Worm (Caenorhabditis elegans) whole organism, L1 larva: ENCODE results near the gene F28C6.5.

Experiments
- F16B12.6 ChIP-seq: fragments of 150-350 bp; optimal IDR thresholded peaks from 2 replicates; lab custom pipeline; 2014; ENCODE audit warnings: missing biosample characterization, missing genetic modification characterization
- ama-1 ChIP-seq: fragments of 150-350 bp; optimal IDR thresholded peaks from 2 replicates; lab custom pipeline; 2014
- blmp-1 ChIP-seq: fragments of 150-350 bp; optimal IDR thresholded peaks from 2 replicates; lab custom pipeline; 2014; ENCODE audit warnings: missing biosample characterization, missing genetic modification characterization
- ceh-82 ChIP-seq, 3 experiments: fragments of 150-350 bp in 1 of 3; sonication (generic microtip) in 2 of 3; optimal IDR thresholded peaks; 2 replicates each; lab custom pipeline; 2014 to 2017; ENCODE audit warnings: missing biosample characterization in 3 of 3, missing genetic modification characterization in 3 of 3
- ceh-90 ChIP-seq: sonication (generic microtip); optimal IDR thresholded peaks from 2 replicates; lab custom pipeline; 2016; ENCODE audit warnings: missing genetic modification characterization, missing compliant biosample characterization
- ces-1 ChIP-seq: fragments of 150-350 bp; optimal IDR thresholded peaks from 2 replicates; lab custom pipeline; 2014; ENCODE audit warnings: missing biosample characterization, missing genetic modification reagents, missing genetic modification characterization
- dsc-1 ChIP-seq: sonication (generic microtip); optimal IDR thresholded peaks from 2 replicates; lab custom pipeline; 2016; ENCODE audit warnings: mild to moderate bottlenecking, missing genetic modification characterization, missing compliant biosample characterization
- efl-1 ChIP-seq, 4 experiments: fragments of 150-350 bp; optimal IDR thresholded peaks in 3 of 4; peaks in 1 of 4; 1 replicate in 1 of 4; 2 replicates in 3 of 4; lab custom pipeline; 2014; ENCODE audit warnings: missing biosample characterization in 2 of 4, missing genetic modification characterization in 2 of 4, missing genetic modification reagents in 2 of 4
- egl-13 ChIP-seq: sonication (generic microtip); optimal IDR thresholded peaks from 2 replicates; lab custom pipeline; 2016; ENCODE audit warnings: missing genotype, missing genetic modification reagents, missing genetic modification characterization, missing compliant biosample characterization
- elt-2 ChIP-seq: sonication (generic microtip); optimal IDR thresholded peaks from 2 replicates; lab custom pipeline; 2016; ENCODE audit warnings: missing genetic modification characterization, mild to moderate bottlenecking, inconsistent platforms, missing compliant biosample characterization, missing genetic modification reagents
- elt-3 ChIP-seq, 6 experiments: fragments of 150-350 bp in 1 of 6; sonication (generic microtip); optimal IDR thresholded peaks; 2 replicates each; lab custom pipeline; 2017 to 2018; ENCODE audit warnings: missing biosample characterization in 6 of 6, missing genetic modification characterization in 6 of 6, inconsistent platforms in 1 of 6
- ets-5 ChIP-seq: fragments of 200-800 bp; sonication (Bioruptor generic); IDR thresholded peaks from 2 replicates; pipeline ENCODE4 v1.3.6; 2022; ENCODE audit warnings: missing genetic modification characterization, missing compliant biosample characterization
- fkh-10 ChIP-seq: sonication (generic microtip); optimal IDR thresholded peaks from 2 replicates; lab custom pipeline; 2017; ENCODE audit warnings: missing biosample characterization, missing genetic modification reagents, missing genetic modification characterization
- fkh-8 ChIP-seq: sonication (generic microtip); optimal IDR thresholded peaks from 2 replicates; lab custom pipeline; 2016; ENCODE audit warnings: mild to moderate bottlenecking, missing genetic modification characterization, missing compliant biosample characterization
- fos-1 ChIP-seq: fragments of 150-350 bp; optimal IDR thresholded peaks from 2 replicates; lab custom pipeline; 2014; ENCODE audit warnings: missing biosample characterization, missing genetic modification characterization
- hlh-17 ChIP-seq: fragments of 200-800 bp; sonication (Bioruptor generic); optimal IDR thresholded peaks from 2 replicates; lab custom pipeline; 2018; ENCODE audit warnings: missing genetic modification characterization, mild to moderate bottlenecking, missing compliant biosample characterization, moderate library complexity, borderline replicate concordance
- hpl-2 ChIP-seq: fragments of 150-350 bp; optimal IDR thresholded peaks from 2 replicates; lab custom pipeline; 2014; ENCODE audit warnings: missing biosample characterization, missing genetic modification reagents, missing genetic modification characterization
- jun-1 ChIP-seq: fragments of 150-350 bp; optimal IDR thresholded peaks from 2 replicates; lab custom pipeline; 2014; ENCODE audit warnings: missing biosample characterization, missing genetic modification reagents, missing genetic modification characterization
- lin-14 ChIP-seq: fragments of 200-800 bp; sonication (Bioruptor generic); optimal IDR thresholded peaks from 2 replicates; lab custom pipeline; 2018; ENCODE audit warnings: mild to moderate bottlenecking, missing genetic modification characterization, moderate library complexity, missing compliant biosample characterization
- lin-35 ChIP-seq, 2 experiments: fragments of 150-350 bp; optimal IDR thresholded peaks; 2 replicates each; lab custom pipeline; 2014; ENCODE audit warnings: missing biosample characterization in 2 of 2, missing genetic modification characterization in 2 of 2, missing genetic modification reagents in 2 of 2
- lin-39 ChIP-seq: fragments of 150-350 bp; optimal IDR thresholded peaks from 2 replicates; lab custom pipeline; 2014; ENCODE audit warnings: missing biosample characterization, missing genetic modification reagents, missing genetic modification characterization
- lir-3 ChIP-seq: sonication (generic microtip); optimal IDR thresholded peaks from 2 replicates; lab custom pipeline; 2016; ENCODE audit warnings: mild to moderate bottlenecking, missing genetic modification characterization, moderate library complexity, missing compliant biosample characterization; ENCODE audit not compliant: poor library complexity
- lsy-2 ChIP-seq, 2 experiments: fragments of 150-350 bp; optimal IDR thresholded peaks; 2 replicates each; lab custom pipeline; 2014; ENCODE audit warnings: missing biosample characterization in 2 of 2, missing genetic modification characterization in 2 of 2
- mab-9 ChIP-seq: fragments of 200-800 bp; sonication (Bioruptor generic); IDR thresholded peaks from 2 replicates; pipeline ENCODE4 v1.3.6; 2022; ENCODE audit warnings: missing genetic modification reagents, missing genetic modification characterization, missing compliant biosample characterization
- mdl-1 ChIP-seq, 2 experiments: fragments of 150-350 bp; optimal IDR thresholded peaks; 2 replicates each; lab custom pipeline; 2014 to 2017; ENCODE audit warnings: missing biosample characterization in 2 of 2, missing genetic modification characterization in 2 of 2, inconsistent platforms in 1 of 2
- mef-2 ChIP-seq: fragments of 150-350 bp; optimal IDR thresholded peaks from 2 replicates; lab custom pipeline; 2014; ENCODE audit warnings: missing biosample characterization, missing genetic modification characterization
- nhr-12 ChIP-seq: sonication (generic microtip); optimal IDR thresholded peaks from 2 replicates; lab custom pipeline; 2017; ENCODE audit warnings: missing biosample characterization, missing genetic modification characterization
- nhr-237 ChIP-seq: fragments of 150-350 bp; optimal IDR thresholded peaks from 2 replicates; lab custom pipeline; 2014; ENCODE audit warnings: missing biosample characterization, missing genetic modification characterization
- nhr-28 ChIP-seq: fragments of 150-350 bp; optimal IDR thresholded peaks from 2 replicates; lab custom pipeline; 2014; ENCODE audit warnings: missing biosample characterization, missing genetic modification characterization
- nhr-76 ChIP-seq: sonication (generic microtip); optimal IDR thresholded peaks from 2 replicates; lab custom pipeline; 2017; ENCODE audit warnings: missing biosample characterization, missing genetic modification characterization
- nhr-77 ChIP-seq: fragments of 150-350 bp; optimal IDR thresholded peaks from 2 replicates; lab custom pipeline; 2014; ENCODE audit warnings: missing biosample characterization, missing genetic modification characterization
- nhr-85 ChIP-seq: sonication (generic microtip); peaks from one replicate; lab custom pipeline; 2016; ENCODE audit warnings: missing genetic modification characterization, inconsistent platforms, missing compliant biosample characterization
- nhr-90 ChIP-seq: sonication (generic microtip); optimal IDR thresholded peaks from 2 replicates; lab custom pipeline; 2016; ENCODE audit warnings: mild to moderate bottlenecking, missing genetic modification characterization, missing compliant biosample characterization; ENCODE audit not compliant: poor library complexity
- pag-3 ChIP-seq: sonication (generic microtip); optimal IDR thresholded peaks from 2 replicates; lab custom pipeline; 2017; ENCODE audit warnings: missing genetic modification characterization, mild to moderate bottlenecking, missing compliant biosample characterization, antibody characterized with exemption, borderline replicate concordance; ENCODE audit not compliant: insufficient read depth
- pax-3 ChIP-seq: fragments of 200-800 bp; sonication (Bioruptor generic); optimal IDR thresholded peaks from 2 replicates; lab custom pipeline; 2018; ENCODE audit warnings: mild to moderate bottlenecking, missing genetic modification characterization, moderate library complexity, missing compliant biosample characterization
- pqm-1 ChIP-seq: sonication (generic microtip); optimal IDR thresholded peaks from 3 replicates; lab custom pipeline; 2017; ENCODE audit warnings: missing biosample characterization, missing genetic modification characterization
- rnt-1 ChIP-seq: sonication (generic microtip); optimal IDR thresholded peaks from 2 replicates; lab custom pipeline; 2016; ENCODE audit warnings: mild to moderate bottlenecking, missing genetic modification characterization, moderate library complexity, missing compliant biosample characterization
- sox-4 ChIP-seq: sonication (generic microtip); optimal IDR thresholded peaks from 2 replicates; lab custom pipeline; 2016; ENCODE audit warnings: missing genetic modification characterization, missing compliant biosample characterization
- sptf-1 ChIP-seq: fragments of 150-350 bp; optimal IDR thresholded peaks from 2 replicates; lab custom pipeline; 2014; ENCODE audit warnings: missing biosample characterization, missing genetic modification characterization
- tbx-2 ChIP-seq: sonication (generic microtip); optimal IDR thresholded peaks from 2 replicates; lab custom pipeline; 2016; ENCODE audit warnings: missing genetic modification characterization, missing compliant biosample characterization
- tlp-1 ChIP-seq: fragments of 150-350 bp; optimal IDR thresholded peaks from 2 replicates; lab custom pipeline; 2014; ENCODE audit warnings: missing biosample characterization, missing genetic modification characterization
- unc-130 ChIP-seq: fragments of 150-350 bp; optimal IDR thresholded peaks from 2 replicates; lab custom pipeline; 2017; ENCODE audit warnings: missing biosample characterization, missing genetic modification characterization, inconsistent platforms
- unc-62 ChIP-seq: fragments of 150-350 bp; optimal IDR thresholded peaks from 2 replicates; lab custom pipeline; 2014; ENCODE audit warnings: missing biosample characterization, missing genetic modification reagents, missing genetic modification characterization
- zag-1 ChIP-seq: fragments of 150-350 bp; optimal IDR thresholded peaks from 2 replicates; lab custom pipeline; 2014; ENCODE audit warnings: missing biosample characterization, missing genetic modification characterization
- ztf-11 ChIP-seq, 2 experiments: sonication (generic microtip); optimal IDR thresholded peaks; 2 replicates each; lab custom pipeline; 2016 to 2017; ENCODE audit warnings: missing genetic modification characterization in 2 of 2, missing biosample characterization in 1 of 2, missing compliant biosample characterization in 1 of 2
- ztf-4 ChIP-seq: fragments of 150-350 bp; optimal IDR thresholded peaks from 2 replicates; lab custom pipeline; 2014; ENCODE audit warnings: missing biosample characterization, missing genetic modification characterization

Gene F28C6.5

DNA sequence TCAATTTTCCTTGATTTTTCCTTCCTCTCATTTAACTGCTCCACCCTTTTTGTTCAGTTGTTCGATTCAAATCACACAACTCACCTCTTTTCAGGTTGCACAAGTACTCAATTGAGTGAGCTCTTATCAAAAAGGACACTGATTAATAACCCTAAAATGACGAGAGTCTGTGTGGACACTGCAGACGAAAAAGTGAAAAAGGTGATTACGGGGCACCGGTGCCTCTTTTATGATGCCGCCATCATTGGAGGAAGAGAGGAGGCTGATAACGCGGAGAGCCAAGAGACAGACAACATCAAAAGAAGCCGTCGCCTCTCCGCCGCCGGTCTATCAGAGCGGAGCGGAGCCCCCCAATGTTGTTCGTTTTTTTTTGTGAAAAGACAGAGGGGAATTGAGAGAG, 25.8 kb downstream of the F28C6.5 start, which contains the start of gene sptf-2 (continued):
- TF ChIP-seq lin-35 (GFP tag; optimal IDR thresholded peaks at IDR 0.05; lab: Kevin White, UChicago) (peak in 1 of 2 experiments; percentile 21), elt-2 (tag; lab: Kevin White, UChicago) (peak; percentile 91), pqm-1 (tag; lab: Kevin White, UChicago) (peak; percentile 89), ama-1 (no peak), nhr-12 (tag; lab: Kevin White, UChicago) (no peak)

DNA sequence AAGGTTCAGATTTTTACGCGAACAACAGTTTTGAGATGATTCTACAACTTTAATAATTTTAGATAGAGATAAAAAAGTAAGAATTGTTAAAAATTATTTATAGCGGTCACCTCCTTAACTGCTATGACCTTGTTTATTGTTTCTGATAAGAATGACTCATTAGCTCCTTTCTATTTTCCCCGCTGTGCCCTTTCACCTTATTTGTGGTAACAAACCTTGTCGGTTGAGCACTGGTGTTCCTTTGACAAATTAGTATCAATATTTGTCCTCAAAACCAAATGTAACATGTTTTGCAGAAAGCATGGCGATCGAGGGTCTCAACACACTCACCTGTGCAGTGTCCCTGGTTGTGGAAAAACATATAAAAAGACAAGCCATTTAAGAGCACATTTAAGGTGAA, 27.3 kb downstream of the F28C6.5 start:
- TF ChIP-seq F16B12.6 (tag; lab: Kevin White, UChicago) (no peak), ztf-4 (tag; lab: Kevin White, UChicago) (no peak), fkh-8 (tag; lab: Kevin White, UChicago) (no peak), efl-1 (optimal IDR thresholded peaks at IDR 0.05; lab: Kevin White, UChicago) (no peak), efl-1 (GFP tag; optimal IDR thresholded peaks at IDR 0.05 in 1 of 2; lab: Kevin White, UChicago) (peak in 1 of 2 experiments; percentile 51), mdl-1 (tag; optimal IDR thresholded peaks at IDR 0.05; lab: Kevin White, UChicago) (no peak), nhr-12 (tag; lab: Kevin White, UChicago) (no peak)

DNA sequence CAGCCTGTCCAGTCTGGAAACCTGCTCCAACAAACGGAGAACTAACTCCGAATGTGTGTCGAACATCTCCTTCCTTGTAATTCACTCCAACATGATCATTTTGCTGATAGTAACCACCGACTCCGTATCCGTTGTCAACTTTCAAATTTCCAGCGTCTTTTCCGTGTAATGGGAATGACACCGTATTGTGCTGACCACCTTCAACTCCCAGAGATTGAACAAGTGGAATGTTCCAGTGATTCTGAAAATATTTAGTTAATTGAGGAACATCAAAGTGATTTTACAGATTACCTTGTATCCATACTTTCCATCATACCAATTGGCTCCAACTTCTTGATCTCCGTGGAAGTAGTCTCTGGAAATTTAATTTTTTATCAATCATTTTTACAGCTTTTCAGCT, 28.6 kb downstream of the F28C6.5 start:
- TF ChIP-seq nhr-237 (tag; lab: Kevin White, UChicago) (no peak), ama-1 (no peak), tbx-2 (tag; lab: Kevin White, UChicago) (no peak), nhr-28 (tag; lab: Kevin White, UChicago) (no peak), lin-39 (no peak), nhr-76 (tag; lab: Kevin White, UChicago) (no peak), ceh-82 (tag; optimal IDR thresholded peaks at IDR 0.05; lab: Kevin White, UChicago) (no peak), pqm-1 (tag; lab: Kevin White, UChicago) (no peak), hlh-17 (no peak), ets-5 (GFP tag; lab: Robert Waterston, UW) (no peak), ztf-4 (tag; lab: Kevin White, UChicago) (no peak), nhr-85 (tag; lab: Kevin White, UChicago) (no peak), pax-3 (tag; lab: Kevin White, UChicago) (no peak), jun-1 (tag; lab: Kevin White, UChicago) (no peak), pag-3 (tag; lab: Kevin White, UChicago) (no peak), lir-3 (tag; lab: Kevin White, UChicago) (no peak)

DNA sequence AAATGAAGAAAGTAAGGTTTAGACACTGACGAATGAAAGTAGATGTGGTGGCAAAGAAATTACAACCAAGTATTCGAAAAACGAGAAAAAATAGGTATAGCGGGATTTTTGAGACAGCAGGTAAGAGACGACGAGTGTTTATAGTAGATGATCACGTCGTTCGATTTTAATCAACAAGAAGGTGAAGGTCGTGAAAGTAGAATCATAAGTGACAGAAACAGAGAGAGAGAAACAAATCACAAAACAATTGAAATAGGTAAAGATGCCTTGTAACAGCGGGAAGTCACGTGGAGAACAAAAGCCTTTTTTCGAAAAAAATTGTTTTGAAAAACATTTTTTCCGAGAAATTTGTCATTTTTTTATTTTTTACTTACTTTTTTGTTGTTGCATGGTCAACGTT, 30.8 kb downstream of the F28C6.5 start, which contains the start of gene T22C8.6:
Gene T22C8.6, minus strand, starts transcription at position 194 of the 400 bp plus-strand sequence.
- TF ChIP-seq ceh-90 (tag; lab: Kevin White, UChicago) (no peak), unc-62 (GFP tag; lab: Kevin White, UChicago) (no peak), nhr-85 (tag; lab: Kevin White, UChicago) (peak; percentile 75), egl-13 (no peak), mef-2 (tag; lab: Kevin White, UChicago) (no peak), hpl-2 (GFP tag; lab: Kevin White, UChicago) (no peak), nhr-90 (tag; lab: Kevin White, UChicago) (no peak), tlp-1 (tag; lab: Kevin White, UChicago) (no peak), rnt-1 (tag; lab: Kevin White, UChicago) (no peak), fkh-10 (GFP tag; lab: Kevin White, UChicago) (no peak), ztf-11 (tag; optimal IDR thresholded peaks at IDR 0.05; lab: Kevin White, UChicago) (no peak), lir-3 (tag; lab: Kevin White, UChicago) (no peak), nhr-237 (tag; lab: Kevin White, UChicago) (no peak), pax-3 (tag; lab: Kevin White, UChicago) (no peak), unc-130 (tag; lab: Kevin White, UChicago) (no peak), blmp-1 (tag; lab: Kevin White, UChicago) (peak; percentile 78), sox-4 (tag; lab: Kevin White, UChicago) (no peak), fos-1 (tag; lab: Kevin White, UChicago) (no peak), elt-3 (tag; optimal IDR thresholded peaks at IDR 0.05; lab: Kevin White, UChicago) (peak in 1 of 6 experiments; percentile 25), jun-1 (tag; lab: Kevin White, UChicago) (no peak), lin-14 (GFP tag; lab: Kevin White, UChicago) (peak; percentile 48), ztf-4 (tag; lab: Kevin White, UChicago) (no peak), zag-1 (no peak), sptf-1 (tag; lab: Kevin White, UChicago) (no peak), lsy-2 (tag; optimal IDR thresholded peaks at IDR 0.05; lab: Kevin White, UChicago) (no peak), mab-9 (no peak), nhr-77 (tag; lab: Kevin White, UChicago) (no peak), ces-1 (GFP tag; lab: Kevin White, UChicago) (no peak), elt-2 (tag; lab: Kevin White, UChicago) (no peak), dsc-1 (tag; lab: Kevin White, UChicago) (no peak), pqm-1 (tag; lab: Kevin White, UChicago) (no peak)
